Fruit fly (Drosophila melanogaster): Measurements from ENCODE around the gene nej.

Gene nej

DNA sequence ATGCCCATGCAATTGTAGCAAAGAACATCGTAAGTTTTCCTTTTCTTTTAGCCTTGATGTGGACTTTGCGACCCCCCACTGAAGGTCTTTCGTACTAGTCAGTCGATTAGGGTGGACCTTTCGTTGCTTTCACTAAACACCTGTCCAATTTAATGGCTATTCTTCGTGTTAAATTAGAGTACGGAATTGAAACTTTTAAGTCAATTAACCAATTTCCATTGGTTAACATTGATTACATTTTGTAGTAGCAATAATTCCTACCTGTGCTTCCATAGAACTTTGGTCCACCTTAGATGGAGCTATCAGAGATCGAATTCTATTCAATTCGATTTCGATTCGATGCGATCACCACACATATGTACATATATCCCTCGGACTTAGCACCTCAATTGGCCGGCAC is 22.4 kb downstream of the nej start (continued):
- TF ChIP-seq sima (GFP tag; optimal IDR thresholded peaks at IDR 0.05) (no peak), Hmx (GFP tag; optimal IDR thresholded peaks at IDR 0.05) (no peak), D (optimal IDR thresholded peaks at IDR 0.05) (no peak), D (GFP tag; optimal IDR thresholded peaks at IDR 0.05) (peak; percentile 12), CG42726 (GFP tag; IDR thresholded peaks at IDR 0.05; ENCODE audit: partially characterized antibody) (no peak), CG2129 (GFP tag; IDR thresholded peaks at IDR 0.05; ENCODE audit: partially characterized antibody) (no peak), sd (tag; optimal IDR thresholded peaks at IDR 0.05) (no peak), CG8765 (GFP tag; IDR thresholded peaks at IDR 0.05) (no peak), CG5953 (GFP tag; IDR thresholded peaks at IDR 0.05) (no peak), Dll (GFP tag; IDR thresholded peaks at IDR 0.05; ENCODE audit: partially characterized antibody) (no peak), sob (GFP tag; IDR thresholded peaks at IDR 0.05) (peak; percentile 38; the same call in 1 of the 2 replicates), CG11696 (GFP tag; IDR thresholded peaks at IDR 0.05) (no peak), Nf-YB (GFP tag; optimal IDR thresholded peaks at IDR 0.05) (peak; percentile 38), peb (GFP tag; IDR thresholded peaks at IDR 0.05) (no peak), PHDP (tag; optimal IDR thresholded peaks at IDR 0.05) (peak; percentile 77), phol (tag; optimal IDR thresholded peaks at IDR 0.05) (peak; percentile 56), CG13424 (tag; optimal IDR thresholded peaks at IDR 0.05) (peak; percentile 51), CG7786 (GFP tag; optimal IDR thresholded peaks at IDR 0.05) (peak; percentile 31), eyg (GFP tag; optimal IDR thresholded peaks at IDR 0.05) (no peak), ro (GFP tag; IDR thresholded peaks at IDR 0.05) (no peak), Xbp1 (GFP tag; optimal IDR thresholded peaks at IDR 0.05) (peak; percentile 37), Hey (tag; optimal IDR thresholded peaks at IDR 0.05) (no peak), CG11723 (GFP tag; optimal IDR thresholded peaks at IDR 0.05) (peak; percentile 2), sc (optimal IDR thresholded peaks at IDR 0.05) (no peak), sc (GFP tag; optimal IDR thresholded peaks at IDR 0.05) (peak; percentile 22), CG2116 (GFP tag; optimal IDR thresholded peaks at IDR 0.05) (no peak), CG4617 (GFP tag; optimal IDR thresholded peaks at IDR 0.05; ENCODE audit: borderline replicate concordance) (no peak), Xrp1 (GFP tag; IDR thresholded peaks at IDR 0.05) (peak; percentile 74), CG3726 (GFP tag; IDR thresholded peaks at IDR 0.05) (no peak), gem (tag; optimal IDR thresholded peaks at IDR 0.05) (peak; percentile 76), CG18476 (GFP tag; optimal IDR thresholded peaks at IDR 0.05) (peak; percentile 30), gt (GFP tag; IDR thresholded peaks at IDR 0.05) (no peak), ssp (GFP tag; IDR thresholded peaks at IDR 0.05) (no peak), Trl (optimal IDR thresholded peaks at IDR 0.05) (no peak), Trl (GFP tag; optimal IDR thresholded peaks at IDR 0.05) (no peak), CG18262 (tag; optimal IDR thresholded peaks at IDR 0.05) (peak; percentile 62), Bgb (GFP tag; IDR thresholded peaks at IDR 0.05; ENCODE audit: partially characterized antibody) (no peak), slbo (GFP tag; IDR thresholded peaks at IDR 0.05) (peak; percentile 49), HLH4C (GFP tag; IDR thresholded peaks at IDR 0.05; ENCODE audit: partially characterized antibody) (no peak), CG14050 (GFP tag; IDR thresholded peaks at IDR 0.05) (peak; percentile 43; the same call in 2 of the 3 replicates), CG18011 (GFP tag; optimal IDR thresholded peaks at IDR 0.05) (no peak), sim (GFP tag; IDR thresholded peaks at IDR 0.05) (no peak), CG5245 (GFP tag; optimal IDR thresholded peaks at IDR 0.05) (no peak), nau (GFP tag; optimal IDR thresholded peaks at IDR 0.05) (no peak), ftz-f1 (GFP tag; optimal IDR thresholded peaks at IDR 0.05) (no peak), E2f1 (GFP tag; IDR thresholded peaks at IDR 0.05) (no peak), HLH54F (GFP tag; optimal IDR thresholded peaks at IDR 0.05) (peak; percentile 11), Hand (GFP tag; optimal IDR thresholded peaks at IDR 0.05) (peak; percentile 42), danr (GFP tag; IDR thresholded peaks at IDR 0.05) (no peak), H15 (GFP tag; IDR thresholded peaks at IDR 0.05) (0 out of 3 replicates have a peak, but pooled peaks have one; percentile 33), CG34422 (GFP tag; IDR thresholded peaks at IDR 0.05) (no peak), fu2 (GFP tag; optimal IDR thresholded peaks at IDR 0.05) (peak; percentile 22)

All from whole organism, embryonic.